Worm (Caenorhabditis elegans) whole organism, L1 larva: ENCODE measurements around the gene ZK637.14.

ENCODE experiments used
- C16A3.4 ChIP-seq: fragments of 150-350 bp; optimal IDR thresholded peaks from 2 replicates; lab custom pipeline; 2014; ENCODE audit warnings: missing biosample characterization, missing genetic modification characterization
- C34B4.2 ChIP-seq: sonication (generic microtip); optimal IDR thresholded peaks from 2 replicates; lab custom pipeline; 2017; ENCODE audit warnings: mild to moderate bottlenecking, missing genetic modification characterization, missing compliant biosample characterization
- F16B12.6 ChIP-seq: fragments of 150-350 bp; optimal IDR thresholded peaks from 2 replicates; lab custom pipeline; 2014; ENCODE audit warnings: missing biosample characterization, missing genetic modification characterization
- aha-1 ChIP-seq: fragments of 150-350 bp; optimal IDR thresholded peaks from 2 replicates; lab custom pipeline; 2014; ENCODE audit warnings: missing biosample characterization, missing genetic modification characterization
- alr-1 ChIP-seq: fragments of 200-800 bp; sonication (Bioruptor generic); optimal IDR thresholded peaks from 2 replicates; lab custom pipeline; 2018; ENCODE audit warnings: borderline replicate concordance, mild to moderate bottlenecking, missing genetic modification characterization, missing compliant biosample characterization
- aly-2 ChIP-seq: fragments of 150-350 bp; optimal IDR thresholded peaks from 2 replicates; lab custom pipeline; 2014; ENCODE audit warnings: missing biosample characterization, missing genetic modification characterization
- ama-1 ChIP-seq: fragments of 150-350 bp; optimal IDR thresholded peaks from 2 replicates; lab custom pipeline; 2014
- blmp-1 ChIP-seq: fragments of 150-350 bp; optimal IDR thresholded peaks from 2 replicates; lab custom pipeline; 2014; ENCODE audit warnings: missing biosample characterization, missing genetic modification characterization
- ceh-82 ChIP-seq, 3 experiments: fragments of 150-350 bp in 1 of 3; sonication (generic microtip) in 2 of 3; optimal IDR thresholded peaks; 2 replicates each; lab custom pipeline; 2014 to 2017; ENCODE audit warnings: missing biosample characterization in 3 of 3, missing genetic modification characterization in 3 of 3
- ceh-88 ChIP-seq: fragments of 200-800 bp; sonication (Bioruptor generic); IDR thresholded peaks from 2 replicates; pipeline ENCODE4 v1.3.6; 2022; ENCODE audit warnings: missing genetic modification characterization, missing compliant biosample characterization
- ces-1 ChIP-seq: fragments of 150-350 bp; optimal IDR thresholded peaks from 2 replicates; lab custom pipeline; 2014; ENCODE audit warnings: missing biosample characterization, missing genetic modification reagents, missing genetic modification characterization
- efl-1 ChIP-seq, 4 experiments: fragments of 150-350 bp; optimal IDR thresholded peaks in 3 of 4; peaks in 1 of 4; 1 replicate in 1 of 4; 2 replicates in 3 of 4; lab custom pipeline; 2014; ENCODE audit warnings: missing biosample characterization in 2 of 4, missing genetic modification characterization in 2 of 4, missing genetic modification reagents in 2 of 4
- egl-13 ChIP-seq: sonication (generic microtip); optimal IDR thresholded peaks from 2 replicates; lab custom pipeline; 2016; ENCODE audit warnings: missing genotype, missing genetic modification reagents, missing genetic modification characterization, missing compliant biosample characterization
- egl-27 ChIP-seq, 2 experiments: fragments of 150-350 bp in 1 of 2; sonication (generic microtip); optimal IDR thresholded peaks; 3 replicates each; lab custom pipeline; 2017 to 2018; ENCODE audit warnings: missing biosample characterization in 2 of 2, missing genetic modification characterization in 2 of 2, missing genetic modification reagents in 2 of 2
- elt-3 ChIP-seq, 6 experiments: fragments of 150-350 bp in 1 of 6; sonication (generic microtip); optimal IDR thresholded peaks; 2 replicates each; lab custom pipeline; 2017 to 2018; ENCODE audit warnings: missing biosample characterization in 6 of 6, missing genetic modification characterization in 6 of 6, inconsistent platforms in 1 of 6
- fkh-10 ChIP-seq: sonication (generic microtip); optimal IDR thresholded peaks from 2 replicates; lab custom pipeline; 2017; ENCODE audit warnings: missing biosample characterization, missing genetic modification reagents, missing genetic modification characterization
- fkh-8 ChIP-seq: sonication (generic microtip); optimal IDR thresholded peaks from 2 replicates; lab custom pipeline; 2016; ENCODE audit warnings: mild to moderate bottlenecking, missing genetic modification characterization, missing compliant biosample characterization
- fos-1 ChIP-seq: fragments of 150-350 bp; optimal IDR thresholded peaks from 2 replicates; lab custom pipeline; 2014; ENCODE audit warnings: missing biosample characterization, missing genetic modification characterization
- grh-1 ChIP-seq: fragments of 200-800 bp; sonication (Bioruptor generic); IDR thresholded peaks from 2 replicates; pipeline ENCODE4 v1.3.6; 2022; ENCODE audit warnings: missing genetic modification reagents, missing genetic modification characterization, missing compliant biosample characterization
- irx-1 ChIP-seq: sonication (generic microtip); optimal IDR thresholded peaks from 2 replicates; lab custom pipeline; 2016; ENCODE audit warnings: missing genetic modification characterization, missing compliant biosample characterization
- isw-1 ChIP-seq: fragments of 200-800 bp; sonication (Bioruptor generic); IDR thresholded peaks from 2 replicates; pipeline ENCODE4 v1.3.6; 2022; ENCODE audit warnings: missing genetic modification characterization, missing compliant biosample characterization
- jun-1 ChIP-seq: fragments of 150-350 bp; optimal IDR thresholded peaks from 2 replicates; lab custom pipeline; 2014; ENCODE audit warnings: missing biosample characterization, missing genetic modification reagents, missing genetic modification characterization
- lin-13 ChIP-seq: fragments of 150-350 bp; optimal IDR thresholded peaks from 2 replicates; lab custom pipeline; 2014; ENCODE audit warnings: missing biosample characterization, missing genetic modification reagents, missing genetic modification characterization
- lin-15B ChIP-seq: fragments of 150-350 bp; sonication (generic microtip); optimal IDR thresholded peaks from 3 replicates; lab custom pipeline; 2014; ENCODE audit warnings: missing biosample characterization, missing genetic modification characterization
- lin-35 ChIP-seq, 2 experiments: fragments of 150-350 bp; optimal IDR thresholded peaks; 2 replicates each; lab custom pipeline; 2014; ENCODE audit warnings: missing biosample characterization in 2 of 2, missing genetic modification characterization in 2 of 2, missing genetic modification reagents in 2 of 2
- lin-39 ChIP-seq: fragments of 150-350 bp; optimal IDR thresholded peaks from 2 replicates; lab custom pipeline; 2014; ENCODE audit warnings: missing biosample characterization, missing genetic modification reagents, missing genetic modification characterization
- lir-3 ChIP-seq: sonication (generic microtip); optimal IDR thresholded peaks from 2 replicates; lab custom pipeline; 2016; ENCODE audit warnings: mild to moderate bottlenecking, missing genetic modification characterization, moderate library complexity, missing compliant biosample characterization; ENCODE audit not compliant: poor library complexity
- mdl-1 ChIP-seq, 2 experiments: fragments of 150-350 bp; optimal IDR thresholded peaks; 2 replicates each; lab custom pipeline; 2014 to 2017; ENCODE audit warnings: missing biosample characterization in 2 of 2, missing genetic modification characterization in 2 of 2, inconsistent platforms in 1 of 2
- mef-2 ChIP-seq: fragments of 150-350 bp; optimal IDR thresholded peaks from 2 replicates; lab custom pipeline; 2014; ENCODE audit warnings: missing biosample characterization, missing genetic modification characterization
- mep-1 ChIP-seq: fragments of 150-350 bp; optimal IDR thresholded peaks from 2 replicates; lab custom pipeline; 2014; ENCODE audit warnings: missing biosample characterization, missing genetic modification characterization
- nhr-11 ChIP-seq: fragments of 150-350 bp; optimal IDR thresholded peaks from 2 replicates; lab custom pipeline; 2014; ENCODE audit warnings: missing biosample characterization, missing genetic modification characterization
- nhr-12 ChIP-seq: sonication (generic microtip); optimal IDR thresholded peaks from 2 replicates; lab custom pipeline; 2017; ENCODE audit warnings: missing biosample characterization, missing genetic modification characterization
- nhr-19 ChIP-seq: fragments of 200-800 bp; sonication (Bioruptor generic); conservative IDR thresholded peaks from 2 replicates; pipeline ENCODE4 v1.3.6; 2022; ENCODE audit warnings: missing genetic modification characterization, missing compliant biosample characterization
- nhr-20 ChIP-seq: sonication (generic microtip); optimal IDR thresholded peaks from 2 replicates; lab custom pipeline; 2016; ENCODE audit warnings: mild to moderate bottlenecking, missing genetic modification characterization, missing compliant biosample characterization
- nhr-237 ChIP-seq: fragments of 150-350 bp; optimal IDR thresholded peaks from 2 replicates; lab custom pipeline; 2014; ENCODE audit warnings: missing biosample characterization, missing genetic modification characterization
- nhr-28 ChIP-seq: fragments of 150-350 bp; optimal IDR thresholded peaks from 2 replicates; lab custom pipeline; 2014; ENCODE audit warnings: missing biosample characterization, missing genetic modification characterization
- nhr-47 ChIP-seq: sonication (generic microtip); optimal IDR thresholded peaks from 2 replicates; lab custom pipeline; 2016; ENCODE audit warnings: mild to moderate bottlenecking, missing genetic modification characterization, moderate library complexity, missing compliant biosample characterization
- nhr-71 ChIP-seq: sonication (generic microtip); optimal IDR thresholded peaks from 2 replicates; lab custom pipeline; 2016; ENCODE audit warnings: mild to moderate bottlenecking, missing genetic modification characterization, moderate library complexity, missing compliant biosample characterization
- nhr-76 ChIP-seq: sonication (generic microtip); optimal IDR thresholded peaks from 2 replicates; lab custom pipeline; 2017; ENCODE audit warnings: missing biosample characterization, missing genetic modification characterization
- nhr-84 ChIP-seq: sonication (generic microtip); optimal IDR thresholded peaks from 2 replicates; lab custom pipeline; 2017; ENCODE audit warnings: missing biosample characterization, missing genetic modification characterization
- nhr-85 ChIP-seq: sonication (generic microtip); peaks from one replicate; lab custom pipeline; 2016; ENCODE audit warnings: missing genetic modification characterization, inconsistent platforms, missing compliant biosample characterization
- nhr-90 ChIP-seq: sonication (generic microtip); optimal IDR thresholded peaks from 2 replicates; lab custom pipeline; 2016; ENCODE audit warnings: mild to moderate bottlenecking, missing genetic modification characterization, missing compliant biosample characterization; ENCODE audit not compliant: poor library complexity
- pag-3 ChIP-seq: sonication (generic microtip); optimal IDR thresholded peaks from 2 replicates; lab custom pipeline; 2017; ENCODE audit warnings: missing genetic modification characterization, mild to moderate bottlenecking, missing compliant biosample characterization, antibody characterized with exemption, borderline replicate concordance; ENCODE audit not compliant: insufficient read depth
- pax-3 ChIP-seq: fragments of 200-800 bp; sonication (Bioruptor generic); optimal IDR thresholded peaks from 2 replicates; lab custom pipeline; 2018; ENCODE audit warnings: mild to moderate bottlenecking, missing genetic modification characterization, moderate library complexity, missing compliant biosample characterization
- snpc-4 ChIP-seq: fragments of 150-350 bp; optimal IDR thresholded peaks from 2 replicates; lab custom pipeline; 2014; ENCODE audit warnings: missing biosample characterization, missing genetic modification characterization
- sup-37 ChIP-seq: fragments of 200-800 bp; sonication (Bioruptor generic); optimal IDR thresholded peaks from 2 replicates; lab custom pipeline; 2018; ENCODE audit warnings: mild to moderate bottlenecking, missing genetic modification characterization, missing compliant biosample characterization
- unc-130 ChIP-seq: fragments of 150-350 bp; optimal IDR thresholded peaks from 2 replicates; lab custom pipeline; 2017; ENCODE audit warnings: missing biosample characterization, missing genetic modification characterization, inconsistent platforms
- unc-30 ChIP-seq: sonication (generic microtip); optimal IDR thresholded peaks from 2 replicates; lab custom pipeline; 2017; ENCODE audit warnings: missing biosample characterization, missing genetic modification characterization
- unc-62 ChIP-seq: fragments of 150-350 bp; optimal IDR thresholded peaks from 2 replicates; lab custom pipeline; 2014; ENCODE audit warnings: missing biosample characterization, missing genetic modification reagents, missing genetic modification characterization
- unc-86 ChIP-seq: sonication (generic microtip); optimal IDR thresholded peaks from 2 replicates; lab custom pipeline; 2016; ENCODE audit warnings: missing genetic modification characterization, missing compliant biosample characterization
- unc-98 ChIP-seq: fragments of 200-800 bp; sonication (Bioruptor generic); IDR thresholded peaks from 2 replicates; pipeline ENCODE4 v1.3.6; 2022; ENCODE audit warnings: missing genetic modification characterization, missing compliant biosample characterization
- xbp-1 ChIP-seq: sonication (generic microtip); optimal IDR thresholded peaks from 2 replicates; lab custom pipeline; 2016; ENCODE audit warnings: missing genetic modification characterization, missing compliant biosample characterization
- ztf-4 ChIP-seq: fragments of 150-350 bp; optimal IDR thresholded peaks from 2 replicates; lab custom pipeline; 2014; ENCODE audit warnings: missing biosample characterization, missing genetic modification characterization

The ZK637.14 gene

ce11 chrIII:8850482-8851047 lies 38.4 kb downstream of the ZK637.14 start, which contains the start of gene F44E2.9 (continued):
- no peak for TF ChIP-seq egl-27 (tag; optimal IDR thresholded peaks at IDR 0.05; lab: Kevin White, UChicago)
- peak; percentile 16 for TF ChIP-seq blmp-1
- TF ChIP-seq fos-1 (tag; lab: Kevin White, UChicago) = no peak
- TF ChIP-seq fkh-8 = peak; percentile 43
- peak; percentile 13 to 75 (median 43) for TF ChIP-seq ceh-82 (tag; optimal IDR thresholded peaks at IDR 0.05; lab: Kevin White, UChicago)
- peak; percentile 74 for TF ChIP-seq unc-98
- TF ChIP-seq alr-1 = no peak
- peak; percentile 93 for TF ChIP-seq lir-3 (tag; lab: Kevin White, UChicago)
- no peak for TF ChIP-seq nhr-84
- peak; percentile 79 for TF ChIP-seq nhr-90
- no peak for TF ChIP-seq jun-1 (tag; lab: Kevin White, UChicago)
- peak; percentile 59 for TF ChIP-seq unc-86
- peak; percentile 64 for TF ChIP-seq egl-13 (tag; lab: Kevin White, UChicago)
- no peak for TF ChIP-seq unc-62 (GFP tag; lab: Kevin White, UChicago)
- TF ChIP-seq mep-1 (tag; lab: Kevin White, UChicago) = peak; percentile 65
- TF ChIP-seq lin-15B (tag; lab: Kevin White, UChicago) = peak; percentile 33
- peak; percentile 7 for TF ChIP-seq fkh-10 (GFP tag; lab: Kevin White, UChicago)
- peak; percentile 51 for TF ChIP-seq unc-130 (tag; lab: Kevin White, UChicago)
- TF ChIP-seq pag-3 (tag; lab: Kevin White, UChicago) = no peak
- no peak for TF ChIP-seq nhr-47 (tag; lab: Kevin White, UChicago)
- TF ChIP-seq mef-2 = no peak
- no peak for TF ChIP-seq nhr-12 (tag; lab: Kevin White, UChicago)
- TF ChIP-seq nhr-20 (tag; lab: Kevin White, UChicago) = peak; percentile 70
- TF ChIP-seq C34B4.2 = no peak
- TF ChIP-seq irx-1 (tag; lab: Kevin White, UChicago) = peak; percentile 62
- TF ChIP-seq elt-3 (tag; optimal IDR thresholded peaks at IDR 0.05; lab: Kevin White, UChicago) = peak in 1 of 6 experiments; percentile 58
- no peak for TF ChIP-seq grh-1
- peak; percentile 67 for TF ChIP-seq isw-1
- no peak for TF ChIP-seq ztf-4 (tag; lab: Kevin White, UChicago)
- no peak for TF ChIP-seq ama-1 (lab: Kevin White, UChicago)
- TF ChIP-seq nhr-71 (tag; lab: Kevin White, UChicago) = peak; percentile 80
- TF ChIP-seq nhr-237 (tag; lab: Kevin White, UChicago) = no peak
- peak; percentile 22 for TF ChIP-seq snpc-4 (tag; lab: Kevin White, UChicago)
- no peak for TF ChIP-seq nhr-28 (tag; lab: Kevin White, UChicago)
- TF ChIP-seq nhr-76 = no peak
- peak; percentile 55 for TF ChIP-seq nhr-19 (GFP tag; lab: Robert Waterston, UW)
- TF ChIP-seq mdl-1 (tag; optimal IDR thresholded peaks at IDR 0.05; lab: Kevin White, UChicago) = peak in 1 of 2 experiments; percentile 20
- TF ChIP-seq efl-1 (optimal IDR thresholded peaks at IDR 0.05; lab: Kevin White, UChicago) = peak; percentile 94 to 95
- peak; percentile 94 to 99 for TF ChIP-seq efl-1 (GFP tag; optimal IDR thresholded peaks at IDR 0.05 in 1 of 2; lab: Kevin White, UChicago)
- TF ChIP-seq C16A3.4 (tag; lab: Kevin White, UChicago) = peak; percentile 39
- TF ChIP-seq xbp-1 (tag; lab: Kevin White, UChicago) = peak; percentile 65
- TF ChIP-seq lin-13 = peak; percentile 26
- no peak for TF ChIP-seq aly-2 (tag; lab: Kevin White, UChicago)
- TF ChIP-seq lin-35 (GFP tag; optimal IDR thresholded peaks at IDR 0.05; lab: Kevin White, UChicago) = peak; percentile 96
- no peak for TF ChIP-seq ceh-88
- peak; percentile 81 for TF ChIP-seq nhr-85 (tag; lab: Kevin White, UChicago)
- TF ChIP-seq nhr-11 = no peak
- TF ChIP-seq aha-1 (tag; lab: Kevin White, UChicago) = no peak
- TF ChIP-seq pax-3 (tag; lab: Kevin White, UChicago) = peak; percentile 69
- peak; percentile 50 for TF ChIP-seq F16B12.6 (tag; lab: Kevin White, UChicago)
- TF ChIP-seq unc-30 (tag; lab: Kevin White, UChicago) = no peak
- TF ChIP-seq lin-39 (tag; lab: Kevin White, UChicago) = no peak
- TF ChIP-seq ces-1 = no peak
- no peak for TF ChIP-seq sup-37 (GFP tag; lab: Kevin White, UChicago)
